Worm (Caenorhabditis elegans): ENCODE results near the gene Y57A10A.8.

Gene Y57A10A.8

DNA sequence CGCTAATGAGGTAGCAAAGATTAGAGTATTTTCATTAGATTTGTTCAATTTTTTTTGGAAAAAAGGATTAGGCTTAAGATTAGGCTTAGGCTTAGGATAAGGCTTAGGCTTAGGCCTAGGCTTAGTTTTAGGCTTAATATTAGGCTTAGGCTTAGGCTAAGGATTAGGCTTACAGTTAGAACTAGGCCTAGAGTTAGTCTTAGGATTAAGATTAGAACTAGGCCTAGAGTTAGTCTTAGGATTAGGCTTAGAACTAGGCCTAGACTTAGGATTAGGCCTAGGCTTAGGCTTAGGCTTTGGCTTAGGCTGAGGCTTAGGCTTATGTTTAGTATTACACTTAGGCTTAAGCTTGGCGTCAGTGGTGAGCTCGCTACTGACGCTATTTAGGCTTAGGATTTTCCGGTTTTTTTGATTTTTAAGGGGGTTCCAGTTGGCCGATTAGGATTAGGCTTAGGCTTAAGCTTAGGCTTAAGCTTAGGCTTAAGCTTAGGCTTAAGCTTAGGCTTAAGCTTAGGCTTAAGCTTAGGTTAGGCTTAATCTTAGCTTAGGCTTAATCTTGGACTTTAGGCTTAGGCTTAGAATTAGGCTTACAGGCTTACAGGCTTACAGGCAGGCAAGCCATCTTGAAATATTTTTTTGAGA is 5.0 kb downstream of the Y57A10A.8 start:
- TF ChIP-seq mep-1 (tag; optimal IDR thresholded peaks at IDR 0.05) = no peak
- TF ChIP-seq snu-23 (GFP tag; optimal IDR thresholded peaks at IDR 0.05) = no peak
- TF ChIP-seq unc-130 (tag; optimal IDR thresholded peaks at IDR 0.05) = no peak
- no peak for TF ChIP-seq F16B12.6 (tag; optimal IDR thresholded peaks at IDR 0.05)
- TF ChIP-seq pax-3 (tag; optimal IDR thresholded peaks at IDR 0.05) = no peak
- no peak for TF ChIP-seq fkh-8 (tag; optimal IDR thresholded peaks at IDR 0.05)
- no peak for TF ChIP-seq aly-2 (tag; optimal IDR thresholded peaks at IDR 0.05)
- TF ChIP-seq nhr-19 (GFP tag; conservative IDR thresholded peaks at IDR 0.05) = no peak
- TF ChIP-seq ceh-90 (tag; optimal IDR thresholded peaks at IDR 0.05) = no peak
- no peak for TF ChIP-seq alr-1 (tag; optimal IDR thresholded peaks at IDR 0.05; ENCODE audit: borderline replicate concordance)
- TF ChIP-seq grh-1 (GFP tag; IDR thresholded peaks at IDR 0.05) = no peak
- TF ChIP-seq fkh-4 (tag; optimal IDR thresholded peaks at IDR 0.05; ENCODE audit: borderline replicate concordance) = no peak

DNA sequence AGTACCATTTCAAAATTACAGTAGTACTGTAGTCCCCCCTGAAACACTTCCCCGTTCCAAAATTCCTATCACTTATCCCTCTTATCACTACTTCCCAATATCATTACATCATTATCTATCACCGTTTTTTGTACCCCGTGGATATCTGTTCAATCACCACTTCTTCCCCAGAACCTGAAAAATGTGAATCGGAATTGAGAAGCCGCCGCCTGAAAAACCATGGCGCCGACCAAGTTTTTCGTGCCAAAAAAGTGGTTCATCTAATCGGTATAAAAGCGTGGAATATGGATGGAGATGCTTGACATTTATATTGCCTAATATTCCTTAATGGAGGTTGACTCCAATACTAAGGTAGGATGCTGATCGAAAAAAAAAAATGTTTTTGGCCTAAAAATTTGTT is 7.6 kb downstream of the Y57A10A.8 start, which contains the start of gene rol-1:
Gene rol-1, plus strand, starts transcription at position 301 of the 400 bp plus-strand sequence.
- no peak for TF ChIP-seq lin-15B (tag; optimal IDR thresholded peaks at IDR 0.05)
- no peak for TF ChIP-seq hpl-2 (GFP tag; optimal IDR thresholded peaks at IDR 0.05)
- TF ChIP-seq nhr-76 (tag; optimal IDR thresholded peaks at IDR 0.05) = no peak
- no peak for TF ChIP-seq irx-1 (tag; optimal IDR thresholded peaks at IDR 0.05)
- TF ChIP-seq mdl-1 (tag; optimal IDR thresholded peaks at IDR 0.05) = no peak
- TF ChIP-seq pqm-1 (tag; optimal IDR thresholded peaks at IDR 0.05) = no peak

ce11 chrII:12175398-12175797 is 10.8 kb downstream of the Y57A10A.8 start:
- TF ChIP-seq Y116A8C.19 (tag; optimal IDR thresholded peaks at IDR 0.05; ENCODE audit: borderline replicate concordance) (no peak), lin-14 (GFP tag; optimal IDR thresholded peaks at IDR 0.05) (no peak)

- TF ChIP-seq sptf-1 (tag; optimal IDR thresholded peaks at IDR 0.05) = no peak
- no peak for TF ChIP-seq efl-1 (optimal IDR thresholded peaks at IDR 0.05)
- TF ChIP-seq efl-1 (GFP tag; optimal IDR thresholded peaks at IDR 0.05 in 1 of 2) = peak in 1 of 2 experiments; percentile 32
Observed at ce11 chrII:12176521-12176920, 11.9 kb downstream of the Y57A10A.8 start.

ce11 chrII:12184857-12185256 is 20.2 kb downstream of the Y57A10A.8 start, which contains the start of gene Y57A10A.13:
Gene Y57A10A.13 (minus strand): TSS chrII:12184902.
- TF ChIP-seq lin-35 (GFP tag; optimal IDR thresholded peaks at IDR 0.05) (peak; percentile 72 to 89), dpl-1 (GFP tag; optimal IDR thresholded peaks at IDR 0.05) (peak; percentile 72 to 87 (median 79)), jun-1 (tag; optimal IDR thresholded peaks at IDR 0.05) (no peak), skn-1 (tag; optimal IDR thresholded peaks at IDR 0.05) (peak; percentile 15), efl-1 (optimal IDR thresholded peaks at IDR 0.05) (peak; percentile 58 to 80), efl-1 (GFP tag; optimal IDR thresholded peaks at IDR 0.05 in 1 of 2) (peak; percentile 84 to 98), lsy-2 (tag; optimal IDR thresholded peaks at IDR 0.05) (peak; percentile 4 to 52), blmp-1 (tag; optimal IDR thresholded peaks at IDR 0.05) (peak; percentile 13), nhr-90 (tag; optimal IDR thresholded peaks at IDR 0.05; ENCODE audit: poor library complexity) (no peak)

DNA sequence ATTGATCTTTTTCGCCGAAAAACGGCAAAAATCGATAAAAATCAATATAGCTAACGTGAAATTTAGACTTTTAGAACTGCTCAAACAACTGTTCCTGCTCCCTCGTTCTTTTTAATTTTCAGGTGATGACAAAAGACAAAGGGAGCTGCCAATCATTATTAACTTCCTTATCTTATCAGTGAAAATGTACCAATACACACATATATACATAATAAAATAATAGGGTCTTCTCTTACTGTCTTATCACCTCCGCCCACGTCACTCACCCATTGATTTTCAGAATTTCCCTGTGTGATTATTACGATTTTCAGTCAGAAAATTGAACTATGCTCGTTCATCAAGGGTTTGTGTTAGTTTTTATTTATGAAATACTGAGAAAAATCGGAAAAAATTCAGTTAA is 21.1 kb downstream of the Y57A10A.8 start, which contains the start of gene Y57A10A.14:
Gene Y57A10A.14, plus strand, starts transcription at position 228 of the 400 bp plus-strand sequence.
- TF ChIP-seq nhr-12 (tag; optimal IDR thresholded peaks at IDR 0.05) (no peak), efl-3 (GFP tag; optimal IDR thresholded peaks at IDR 0.05) (no peak), tlp-1 (tag; optimal IDR thresholded peaks at IDR 0.05) (peak; percentile 72), ama-1 (optimal IDR thresholded peaks at IDR 0.05) (no peak), hlh-4 (tag; optimal IDR thresholded peaks at IDR 0.05) (no peak), ces-1 (GFP tag; optimal IDR thresholded peaks at IDR 0.05) (no peak), ztf-4 (tag; optimal IDR thresholded peaks at IDR 0.05) (no peak), ceh-90 (tag; optimal IDR thresholded peaks at IDR 0.05) (no peak), nhr-28 (tag; optimal IDR thresholded peaks at IDR 0.05) (no peak), elt-2 (tag; optimal IDR thresholded peaks at IDR 0.05) (peak; percentile 91), nhr-85 (tag) (no peak), fkh-8 (tag; optimal IDR thresholded peaks at IDR 0.05) (no peak), skn-1 (tag; optimal IDR thresholded peaks at IDR 0.05) (no peak), nhr-47 (tag; optimal IDR thresholded peaks at IDR 0.05) (no peak), aha-1 (tag; optimal IDR thresholded peaks at IDR 0.05) (no peak), ceh-8 (GFP tag; optimal IDR thresholded peaks at IDR 0.05) (no peak), lsy-2 (tag; optimal IDR thresholded peaks at IDR 0.05) (no peak), lin-35 (GFP tag; optimal IDR thresholded peaks at IDR 0.05) (peak in 1 of 2 experiments; percentile 19), dpl-1 (GFP tag; optimal IDR thresholded peaks at IDR 0.05) (peak in 1 of 3 experiments; percentile 4), zag-1 (tag; optimal IDR thresholded peaks at IDR 0.05) (no peak)

All from whole organism, L1 larva.